Worm (Caenorhabditis elegans): ENCODE measurements around the gene Y16B4A.2.

DNA sequence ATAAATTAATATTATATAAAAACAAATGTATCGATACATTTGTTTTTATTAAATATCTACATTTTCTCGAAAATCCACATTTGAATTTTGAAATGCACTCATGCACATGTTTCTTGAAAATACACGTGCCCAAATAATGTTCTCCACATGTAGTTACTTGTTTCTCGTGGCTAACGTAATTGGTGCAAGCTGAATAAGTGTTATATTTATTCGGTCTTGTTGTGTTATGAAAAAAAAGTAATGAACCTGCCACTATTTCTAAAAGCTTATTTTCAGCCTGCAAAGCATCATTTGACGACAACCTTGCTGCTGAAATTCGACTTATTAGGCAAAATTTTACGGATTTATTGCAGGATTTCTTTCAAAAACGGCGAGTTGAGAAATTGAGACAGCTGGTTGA lies 41.7 kb upstream of the Y16B4A.2 start:
- TF ChIP-seq ztf-29 (GFP tag; IDR thresholded peaks at IDR 0.05), result no peak
- TF ChIP-seq flt-1 (GFP tag; IDR thresholded peaks at IDR 0.05), result no peak
- TF ChIP-seq tab-1 (GFP tag; IDR thresholded peaks at IDR 0.05), result no peak
- no peak for TF ChIP-seq klf-2 (GFP tag; conservative IDR thresholded peaks at IDR 0.05)
- 0 out of 2 replicates have a peak, but pooled peaks have one; percentile 51 for TF ChIP-seq ztf-23 (GFP tag; IDR thresholded peaks at IDR 0.05)
- TF ChIP-seq cog-1 (tag; optimal IDR thresholded peaks at IDR 0.05), result peak; percentile 65
- TF ChIP-seq med-1 (GFP tag; optimal IDR thresholded peaks at IDR 0.05; ENCODE audit: insufficient read depth), result no peak
- no peak for TF ChIP-seq ref-1 (GFP tag; conservative IDR thresholded peaks at IDR 0.05)
- TF ChIP-seq T22C8.4 (GFP tag; IDR thresholded peaks at IDR 0.05), result no peak
